Worm (Caenorhabditis elegans): ENCODE data around the gene cutl-27.

DNA sequence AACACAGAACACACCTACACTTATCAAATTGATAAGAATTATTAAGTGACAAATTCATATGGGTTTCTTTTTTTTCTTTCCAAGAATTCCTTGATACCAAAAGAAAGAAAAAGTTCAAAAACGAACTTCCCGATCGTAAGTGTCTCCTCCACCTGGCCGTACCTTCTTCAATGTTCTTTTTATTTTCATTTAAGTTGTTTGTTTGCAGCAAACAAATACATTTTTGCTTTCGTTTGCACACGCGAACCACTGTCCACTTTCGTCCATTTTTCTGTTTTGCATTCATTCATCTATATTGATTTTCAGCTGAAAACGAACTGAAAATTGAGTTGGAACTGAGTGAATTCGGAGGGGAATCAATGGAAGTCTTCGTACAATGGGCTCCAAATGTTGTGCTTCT is 33.4 kb downstream of the cutl-27 start, which contains the start of gene VZK822L.2:
- TF ChIP-seq pha-4 (tag; optimal IDR thresholded peaks at IDR 0.05) (no peak), ceh-19 (GFP tag; optimal IDR thresholded peaks at IDR 0.05) (no peak)
